Worm (Caenorhabditis elegans): ENCODE data around the gene eak-7.

eak-7 gene

ce11 chrIV:12551944-12552343 lies 13.8 kb downstream of the eak-7 start:
- TF ChIP-seq nhr-129 (tag; optimal IDR thresholded peaks at IDR 0.05) (no peak), ztf-4 (tag; optimal IDR thresholded peaks at IDR 0.05) (no peak), unc-55 (GFP tag; optimal IDR thresholded peaks at IDR 0.05) (no peak), unc-62 (GFP tag; optimal IDR thresholded peaks at IDR 0.05) (no peak), nhr-10 (tag; optimal IDR thresholded peaks at IDR 0.05) (no peak), snpc-4 (tag; optimal IDR thresholded peaks at IDR 0.05) (no peak), ama-1 (optimal IDR thresholded peaks at IDR 0.05) (no peak)

DNA sequence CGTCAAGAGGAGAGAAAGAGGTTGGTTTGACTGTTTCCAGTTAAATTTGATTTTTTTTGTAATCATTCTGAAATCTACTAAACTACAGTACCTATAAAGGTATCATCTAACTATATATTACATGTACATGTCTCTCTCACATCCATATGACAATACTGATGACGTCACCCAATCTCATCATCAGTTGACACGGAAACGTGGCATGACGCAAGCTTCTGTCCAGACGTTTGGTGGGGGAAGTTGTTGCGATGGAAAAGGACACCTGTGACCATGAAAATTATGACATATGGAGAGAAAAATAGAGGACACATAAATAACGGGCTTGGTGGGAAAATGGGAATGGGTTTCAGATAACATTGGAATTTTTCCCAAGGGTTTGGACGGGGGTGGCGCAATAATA lies 16.8 kb downstream of the eak-7 start:
- TF ChIP-seq sem-4 (tag; optimal IDR thresholded peaks at IDR 0.05) (no peak), ztf-4 (tag; optimal IDR thresholded peaks at IDR 0.05) (no peak), lin-13 (GFP tag; optimal IDR thresholded peaks at IDR 0.05) (no peak), dmd-4 (tag; optimal IDR thresholded peaks at IDR 0.05) (no peak)

DNA sequence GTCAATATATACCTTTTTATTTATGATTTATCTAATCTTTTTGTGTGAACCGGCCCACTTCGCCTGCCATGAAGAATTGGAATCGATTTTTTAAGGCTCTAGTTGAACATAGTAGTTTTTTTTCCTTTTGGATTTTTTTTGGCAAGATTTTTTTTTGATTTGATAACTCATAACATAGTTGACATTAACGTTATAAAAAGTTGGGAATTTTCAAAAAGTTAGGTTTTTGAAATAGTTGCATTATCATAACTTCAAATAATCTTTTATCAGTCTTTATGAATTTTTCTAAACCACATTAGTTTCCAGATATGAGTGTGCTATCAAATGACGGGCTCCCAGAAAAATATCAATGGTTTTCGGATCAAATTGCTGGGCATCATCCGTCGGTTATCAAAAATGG lies 18.0 kb downstream of the eak-7 start, which contains the start of gene ipmk-1:
Gene ipmk-1, plus strand, starts transcription at position 301 of the 400 bp plus-strand sequence.
- TF ChIP-seq lsy-2 (tag; optimal IDR thresholded peaks at IDR 0.05) (no peak), fos-1 (tag; optimal IDR thresholded peaks at IDR 0.05) (no peak), sem-4 (tag; optimal IDR thresholded peaks at IDR 0.05) (no peak)

DNA sequence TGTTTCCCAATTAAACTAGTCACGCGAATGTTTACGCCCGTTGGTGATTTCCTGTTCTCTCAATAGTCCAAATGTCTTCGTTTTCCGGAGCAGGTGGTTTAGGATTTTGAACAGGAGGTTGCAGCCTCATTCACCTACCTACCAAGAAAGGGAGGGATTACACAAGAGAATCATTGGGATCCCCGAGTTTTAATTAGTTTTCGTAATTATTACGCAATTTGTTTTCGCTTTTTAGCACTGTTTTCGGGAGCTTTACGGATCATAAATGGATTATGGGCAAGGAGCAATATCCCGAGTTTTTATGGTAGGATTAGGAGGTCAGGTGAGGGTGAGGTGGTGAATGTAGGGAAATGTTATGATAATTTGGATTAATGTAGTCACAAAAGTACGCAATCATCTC lies 19.9 kb downstream of the eak-7 start:
- TF ChIP-seq sma-3 (GFP tag; optimal IDR thresholded peaks at IDR 0.05) (no peak), unc-55 (GFP tag; optimal IDR thresholded peaks at IDR 0.05) (no peak), ceh-16 (tag; optimal IDR thresholded peaks at IDR 0.05) (no peak), skn-1 (tag; optimal IDR thresholded peaks at IDR 0.05) (no peak), unc-39 (tag; optimal IDR thresholded peaks at IDR 0.05) (no peak), lin-11 (tag; optimal IDR thresholded peaks at IDR 0.05) (no peak), ama-1 (optimal IDR thresholded peaks at IDR 0.05) (no peak), ztf-1 (GFP tag; conservative IDR thresholded peaks at IDR 0.05) (no peak), F13H6.1 (tag; optimal IDR thresholded peaks at IDR 0.05) (no peak), nhr-237 (tag; optimal IDR thresholded peaks at IDR 0.05) (no peak), zag-1 (tag; optimal IDR thresholded peaks at IDR 0.05) (no peak), blmp-1 (tag; optimal IDR thresholded peaks at IDR 0.05; ENCODE audit: insufficient read depth) (no peak), peb-1 (tag; optimal IDR thresholded peaks at IDR 0.05) (no peak), sem-4 (tag; optimal IDR thresholded peaks at IDR 0.05) (no peak), alr-1 (tag; optimal IDR thresholded peaks at IDR 0.05) (no peak), crh-2 (tag; optimal IDR thresholded peaks at IDR 0.05) (no peak)

ce11 chrIV:12545393-12545792 lies 20.4 kb downstream of the eak-7 start:
- TF ChIP-seq mab-5 (tag; optimal IDR thresholded peaks at IDR 0.05) (no peak), C34F6.9 (tag; optimal IDR thresholded peaks at IDR 0.05) (no peak), elt-3 (tag; optimal IDR thresholded peaks at IDR 0.05) (no peak), F13H6.1 (tag; optimal IDR thresholded peaks at IDR 0.05) (no peak), ztf-11 (tag; optimal IDR thresholded peaks at IDR 0.05) (no peak), nhr-23 (tag; optimal IDR thresholded peaks at IDR 0.05) (no peak), unc-55 (GFP tag; optimal IDR thresholded peaks at IDR 0.05) (peak; percentile 50), lin-39 (tag; optimal IDR thresholded peaks at IDR 0.05) (no peak), lin-11 (tag; optimal IDR thresholded peaks at IDR 0.05) (no peak), crh-2 (tag; optimal IDR thresholded peaks at IDR 0.05) (peak; percentile 24)

DNA sequence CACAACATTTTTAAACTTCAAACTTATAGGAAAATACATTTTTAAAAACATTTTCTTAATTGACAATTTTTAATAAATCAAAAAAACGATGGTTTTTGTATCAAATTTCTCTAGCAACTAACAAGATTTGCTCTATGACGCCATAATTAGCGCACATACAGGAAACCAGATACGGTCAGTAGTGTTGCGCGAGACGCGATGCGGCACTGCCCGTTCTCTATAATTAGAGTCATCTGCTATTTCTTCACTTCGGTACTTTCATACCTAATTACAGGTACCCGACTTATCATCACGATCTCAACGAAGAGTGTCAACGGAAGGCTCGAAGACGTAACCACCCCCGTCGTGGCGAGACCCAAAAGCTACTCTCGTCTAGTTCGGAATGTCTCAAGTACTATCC lies 21.2 kb downstream of the eak-7 start:
- TF ChIP-seq crh-2 (tag; optimal IDR thresholded peaks at IDR 0.05), result no peak
- TF ChIP-seq C34F6.9 (tag; optimal IDR thresholded peaks at IDR 0.05), result no peak
- no peak for TF ChIP-seq elt-1 (tag; optimal IDR thresholded peaks at IDR 0.05)
- no peak for TF ChIP-seq sma-3 (GFP tag; optimal IDR thresholded peaks at IDR 0.05)
- no peak for TF ChIP-seq unc-62 (GFP tag; optimal IDR thresholded peaks at IDR 0.05)
- no peak for TF ChIP-seq lsy-2 (tag; optimal IDR thresholded peaks at IDR 0.05)
- no peak for TF ChIP-seq ztf-4 (tag; optimal IDR thresholded peaks at IDR 0.05)

DNA sequence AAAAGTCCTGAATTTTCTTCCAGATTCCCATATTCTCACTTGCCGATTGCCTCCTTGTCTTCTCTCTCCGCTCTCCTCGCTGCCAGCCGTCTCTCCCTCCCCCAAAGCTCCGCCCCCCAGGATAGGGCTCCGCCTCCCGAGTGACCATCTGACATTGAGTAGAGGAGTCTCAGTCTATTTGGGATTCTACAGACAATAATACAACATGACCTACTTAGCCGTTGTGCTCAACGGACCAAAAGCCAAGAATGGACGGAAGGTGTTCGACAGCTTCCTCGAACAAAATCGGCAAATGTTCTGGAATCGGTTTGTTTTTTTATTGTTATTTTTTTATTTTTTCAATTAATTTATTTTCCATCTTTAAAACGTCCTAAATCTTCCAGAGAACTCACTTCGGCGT lies 23.8 kb downstream of the eak-7 start, which contains the start of gene ham-1:
Gene ham-1, plus strand, starts transcription at position 173 of the 400 bp plus-strand sequence.
- no peak for TF ChIP-seq lin-11 (tag; optimal IDR thresholded peaks at IDR 0.05)
- no peak for TF ChIP-seq mab-5 (tag; optimal IDR thresholded peaks at IDR 0.05)
- no peak for TF ChIP-seq unc-62 (GFP tag; optimal IDR thresholded peaks at IDR 0.05)
- no peak for TF ChIP-seq crh-2 (tag; optimal IDR thresholded peaks at IDR 0.05)
- TF ChIP-seq nhr-237 (tag; optimal IDR thresholded peaks at IDR 0.05), result no peak
- no peak for TF ChIP-seq sem-4 (tag; optimal IDR thresholded peaks at IDR 0.05)
- no peak for TF ChIP-seq aly-2 (tag; optimal IDR thresholded peaks at IDR 0.05)
- no peak for TF ChIP-seq nhr-77 (tag; optimal IDR thresholded peaks at IDR 0.05)
- no peak for TF ChIP-seq unc-55 (GFP tag; optimal IDR thresholded peaks at IDR 0.05)
- no peak for TF ChIP-seq lsy-2 (tag; optimal IDR thresholded peaks at IDR 0.05)
- no peak for TF ChIP-seq nhr-21 (tag; optimal IDR thresholded peaks at IDR 0.05)
- no peak for TF ChIP-seq lin-39 (tag; optimal IDR thresholded peaks at IDR 0.05)
